Worm (Caenorhabditis elegans) whole organism, early embryonic: ENCODE data around the gene dod-21.

Experiments used
- B0310.2 ChIP-seq: sonication (generic microtip); optimal IDR thresholded peaks from 2 replicates; lab custom pipeline; 2016; ENCODE audit warnings: mild to moderate bottlenecking, missing genetic modification characterization, missing compliant biosample characterization
- F13C5.2 ChIP-seq: sonication (generic microtip); optimal IDR thresholded peaks from 2 replicates; lab custom pipeline; 2017; ENCODE audit warnings: mild to moderate bottlenecking, missing genetic modification characterization, inconsistent platforms, missing compliant biosample characterization
- aly-1 ChIP-seq: sonication (generic microtip); optimal IDR thresholded peaks from 2 replicates; lab custom pipeline; 2016; ENCODE audit warnings: missing genetic modification characterization, missing compliant biosample characterization
- ama-1 ChIP-seq: fragments of 150-350 bp; optimal IDR thresholded peaks from 2 replicates; lab custom pipeline; 2014
- ceh-13 ChIP-seq: fragments of 200-800 bp; sonication (Bioruptor generic); optimal IDR thresholded peaks from 2 replicates; lab custom pipeline; 2018; ENCODE audit warnings: mild to moderate bottlenecking, missing genetic modification characterization, missing compliant biosample characterization
- ceh-36 ChIP-seq: sonication (generic microtip); optimal IDR thresholded peaks from 2 replicates; lab custom pipeline; 2016; ENCODE audit warnings: missing genetic modification characterization, inconsistent platforms, missing compliant biosample characterization
- ets-7 ChIP-seq: sonication (generic microtip); optimal IDR thresholded peaks from 2 replicates; lab custom pipeline; 2016; ENCODE audit warnings: missing genotype, missing genetic modification characterization, missing compliant biosample characterization
- flt-1 ChIP-seq: fragments of 200-800 bp; sonication (Bioruptor generic); IDR thresholded peaks from 2 replicates; pipeline ENCODE4 v1.3.6; 2022; ENCODE audit warnings: missing genetic modification characterization, missing compliant biosample characterization
- hmbx-1 ChIP-seq: sonication (generic microtip); optimal IDR thresholded peaks from 2 replicates; lab custom pipeline; 2016; ENCODE audit warnings: mild to moderate bottlenecking, missing genetic modification characterization, missing compliant biosample characterization
- hmg-4 ChIP-seq: fragments of 200-800 bp; sonication (Bioruptor generic); optimal IDR thresholded peaks from 2 replicates; lab custom pipeline; 2018; ENCODE audit warnings: mild to moderate bottlenecking, missing genetic modification characterization, missing compliant biosample characterization
- hnd-1 ChIP-seq: sonication (generic microtip); optimal IDR thresholded peaks from 2 replicates; lab custom pipeline; 2016; ENCODE audit warnings: missing genetic modification characterization, missing compliant biosample characterization
- pes-1 ChIP-seq: fragments of 200-800 bp; sonication (Bioruptor generic); IDR thresholded peaks from 2 replicates; pipeline ENCODE4 v1.3.6; 2022; ENCODE audit warnings: missing genetic modification reagents, missing genetic modification characterization, missing compliant biosample characterization
- scrt-1 ChIP-seq: fragments of 200-800 bp; sonication (Bioruptor generic); IDR thresholded peaks from 2 replicates; pipeline ENCODE4 v1.3.6; 2022; ENCODE audit warnings: missing genetic modification characterization, missing compliant biosample characterization
- sea-1 ChIP-seq: fragments of 200-800 bp; sonication (Bioruptor generic); conservative IDR thresholded peaks from 2 replicates; pipeline ENCODE4 v1.3.6; 2022; ENCODE audit warnings: missing genetic modification characterization, missing compliant biosample characterization
- tbx-11 ChIP-seq: fragments of 200-800 bp; sonication (Bioruptor generic); IDR thresholded peaks from 2 replicates; pipeline ENCODE4 v1.3.6; 2022; ENCODE audit warnings: missing genetic modification characterization, missing compliant biosample characterization
- tbx-37 ChIP-seq: fragments of 200-800 bp; sonication (Bioruptor generic); conservative IDR thresholded peaks from 2 replicates; pipeline ENCODE4 v1.3.6; 2022; ENCODE audit warnings: missing genetic modification reagents, missing genetic modification characterization, missing compliant biosample characterization
- tra-4 ChIP-seq: sonication (generic microtip); optimal IDR thresholded peaks from 2 replicates; lab custom pipeline; 2017; ENCODE audit warnings: missing genetic modification characterization, missing compliant biosample characterization

The dod-21 gene

DNA sequence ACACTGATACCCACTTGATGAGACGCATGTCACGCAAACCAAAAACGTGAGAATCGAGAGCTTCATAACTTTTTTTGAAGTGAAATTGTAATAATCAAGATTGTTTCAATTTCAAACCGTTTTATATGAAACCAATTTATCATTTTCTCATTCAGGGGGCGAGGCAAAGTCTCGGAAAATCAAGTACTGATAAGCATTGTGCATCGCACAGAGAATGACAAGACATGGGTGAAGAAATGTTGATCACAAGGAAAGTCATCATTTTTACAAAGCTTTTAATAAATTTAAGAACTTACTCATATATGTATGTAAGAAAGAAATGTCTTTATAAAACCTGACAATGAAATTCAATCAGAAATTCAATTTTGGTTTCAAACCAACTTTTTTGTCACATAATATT lies 30.0 kb upstream of the dod-21 start, which contains the start of gene K08D8.3:
K08D8.3 (minus strand) TSS at position 131 of the 400 bp plus-strand sequence.
- no peak for TF ChIP-seq ets-7 (tag; lab: Kevin White, UChicago)
- TF ChIP-seq pes-1 (GFP tag; lab: Robert Waterston, UW): no peak
- TF ChIP-seq flt-1: no peak
- no peak for TF ChIP-seq F13C5.2
- TF ChIP-seq aly-1: no peak
- no peak for TF ChIP-seq ceh-36 (tag; lab: Kevin White, UChicago)
- TF ChIP-seq ama-1 (lab: Kevin White, UChicago): no peak
- TF ChIP-seq tbx-11: no peak
- no peak for TF ChIP-seq scrt-1 (GFP tag; lab: Robert Waterston, UW)
- TF ChIP-seq tra-4: no peak
- no peak for TF ChIP-seq sea-1
- TF ChIP-seq hmbx-1: no peak
- no peak for TF ChIP-seq tbx-37 (GFP tag; lab: Robert Waterston, UW)
- no peak for TF ChIP-seq B0310.2 (tag; lab: Kevin White, UChicago)
- no peak for TF ChIP-seq hmg-4 (GFP tag; lab: Kevin White, UChicago)

DNA sequence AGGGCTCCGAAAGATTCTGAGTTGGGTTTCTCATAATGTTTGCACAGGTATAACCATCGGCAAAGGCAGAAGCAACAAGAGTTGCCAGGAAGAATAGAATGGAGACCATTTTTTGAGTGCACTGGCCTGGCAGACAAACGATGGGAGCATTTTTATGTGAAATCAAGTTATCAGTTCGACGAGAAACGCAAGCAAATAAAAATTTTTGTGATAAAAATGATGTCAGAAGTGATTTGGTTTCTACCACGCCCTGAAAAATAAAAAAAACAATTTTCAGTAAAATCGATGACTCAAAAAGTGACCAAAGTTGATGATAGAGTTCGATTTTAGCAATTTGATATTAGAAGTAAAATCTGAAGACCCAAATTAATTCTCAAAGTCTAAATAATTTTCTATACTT lies 26.7 kb upstream of the dod-21 start, which contains the start of gene K08D8.4:
K08D8.4 (minus strand) TSS at position 128 of the 400 bp plus-strand sequence.
- TF ChIP-seq tbx-37 (GFP tag; lab: Robert Waterston, UW) (no peak), ama-1 (lab: Kevin White, UChicago) (no peak)

DNA sequence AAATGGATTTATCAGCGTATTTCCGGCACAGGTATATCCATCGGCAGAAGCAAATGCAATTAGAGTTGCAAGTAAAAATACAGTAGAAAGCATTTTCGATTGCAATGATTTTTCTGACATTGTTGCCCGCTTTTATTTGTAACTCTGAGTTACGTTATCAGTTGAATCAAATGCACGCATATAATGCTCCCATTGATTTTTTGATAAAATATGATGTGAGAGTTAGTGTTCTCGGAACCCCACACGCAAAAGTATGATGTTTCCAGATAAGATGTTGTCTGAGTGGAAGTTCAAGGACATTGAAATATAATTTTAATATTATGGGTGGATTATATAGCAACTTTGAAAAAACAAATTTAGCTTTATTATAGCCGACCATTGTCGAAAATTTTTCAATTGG lies 24.5 kb upstream of the dod-21 start, which contains the start of gene K08D8.5:
K08D8.5 (minus strand) TSS at position 140 of the 400 bp plus-strand sequence.
- no peak for TF ChIP-seq pes-1 (GFP tag; lab: Robert Waterston, UW)
- TF ChIP-seq tbx-37 (GFP tag; lab: Robert Waterston, UW): no peak
- TF ChIP-seq ceh-13 (GFP tag; lab: Kevin White, UChicago): no peak
- TF ChIP-seq hmbx-1: no peak
- no peak for TF ChIP-seq F13C5.2
- TF ChIP-seq tra-4: no peak
- no peak for TF ChIP-seq ama-1 (lab: Kevin White, UChicago)
- TF ChIP-seq hmg-4 (GFP tag; lab: Kevin White, UChicago): no peak
- TF ChIP-seq hnd-1 (tag; lab: Kevin White, UChicago): no peak
- no peak for TF ChIP-seq ceh-36 (tag; lab: Kevin White, UChicago)
- no peak for TF ChIP-seq flt-1
- no peak for TF ChIP-seq tbx-11
- TF ChIP-seq aly-1: no peak
- no peak for TF ChIP-seq scrt-1 (GFP tag; lab: Robert Waterston, UW)
- no peak for TF ChIP-seq sea-1
- no peak for TF ChIP-seq ets-7 (tag; lab: Kevin White, UChicago)
- no peak for TF ChIP-seq B0310.2 (tag; lab: Kevin White, UChicago)

DNA sequence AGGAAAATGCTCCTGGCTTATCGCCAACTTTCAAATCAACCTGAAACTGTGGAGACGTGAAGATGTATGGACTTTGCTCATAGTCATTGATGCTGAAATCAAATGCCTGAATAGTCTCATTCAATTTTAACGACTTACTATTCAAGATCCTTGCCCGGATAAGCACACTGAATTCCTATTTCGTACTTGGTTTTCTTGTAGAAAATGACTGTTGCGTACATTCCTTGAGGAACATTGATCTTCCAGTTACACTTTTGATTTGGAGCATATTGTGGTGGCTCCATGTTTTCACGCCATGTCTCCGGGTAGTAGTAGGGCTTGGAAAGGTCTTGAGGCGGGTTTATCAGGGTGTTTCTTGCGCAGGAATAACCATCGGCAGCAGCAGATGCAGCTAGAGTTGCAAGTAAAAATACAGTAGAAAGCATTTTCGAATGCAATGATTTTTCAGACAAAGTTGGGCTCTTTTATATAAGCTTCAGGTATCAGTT lies 22.0 kb upstream of the dod-21 start, which contains the start of gene irg-6:
irg-6 (minus strand) TSS at position 438 of the 488 bp plus-strand sequence.
- TF ChIP-seq tra-4: no peak
- TF ChIP-seq flt-1: no peak
- no peak for TF ChIP-seq hnd-1 (tag; lab: Kevin White, UChicago)
- no peak for TF ChIP-seq B0310.2 (tag; lab: Kevin White, UChicago)
- no peak for TF ChIP-seq ama-1 (lab: Kevin White, UChicago)
- no peak for TF ChIP-seq F13C5.2
- TF ChIP-seq ceh-36 (tag; lab: Kevin White, UChicago): no peak
- TF ChIP-seq tbx-11: no peak
- no peak for TF ChIP-seq pes-1 (GFP tag; lab: Robert Waterston, UW)

DNA sequence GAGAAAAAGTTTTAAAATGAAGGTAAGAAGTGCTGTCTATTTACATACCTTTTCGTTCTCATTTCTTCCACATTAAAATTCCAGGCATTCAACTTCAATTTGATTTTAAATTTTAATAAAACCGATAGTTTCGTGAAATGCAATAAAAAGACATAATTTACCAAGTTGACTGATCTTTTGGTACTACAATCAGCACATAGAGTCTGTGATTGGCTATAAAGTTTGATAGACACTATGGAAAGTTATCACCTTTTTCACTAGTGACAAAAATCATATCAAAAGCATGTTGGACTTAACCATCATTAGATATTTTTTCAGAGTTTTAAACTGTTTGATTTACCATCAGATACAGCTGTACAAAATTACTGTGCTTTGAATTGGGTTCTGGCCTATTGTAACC lies 21.1 kb upstream of the dod-21 start, which contains the start of gene srz-15:
srz-15 (plus strand) TSS at position 301 of the 400 bp plus-strand sequence.
- TF ChIP-seq tbx-11 (no peak), hnd-1 (tag; lab: Kevin White, UChicago) (no peak)

DNA sequence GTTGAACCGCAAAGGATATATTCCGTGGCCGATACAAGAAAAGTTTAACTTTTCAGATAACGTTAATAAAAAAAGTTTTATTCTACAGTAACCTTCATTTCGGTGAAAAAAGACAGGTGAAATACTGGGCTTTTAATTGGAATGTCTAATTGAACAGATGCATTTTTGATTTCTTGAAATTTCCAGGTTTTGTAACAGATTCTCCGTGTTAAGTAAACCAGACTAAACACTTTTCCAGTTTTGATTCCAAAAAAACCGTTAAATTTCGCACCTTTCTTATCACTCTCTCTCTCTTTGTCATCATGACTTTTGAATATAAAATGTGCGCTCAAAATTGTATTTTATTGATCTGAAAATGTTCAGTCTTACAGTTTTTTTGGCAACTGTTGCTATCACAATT lies 18.3 kb upstream of the dod-21 start, which contains the start of gene C32H11.3:
C32H11.3 (plus strand) TSS at position 301 of the 400 bp plus-strand sequence.
- TF ChIP-seq flt-1 (no peak), hmbx-1 (no peak)

DNA sequence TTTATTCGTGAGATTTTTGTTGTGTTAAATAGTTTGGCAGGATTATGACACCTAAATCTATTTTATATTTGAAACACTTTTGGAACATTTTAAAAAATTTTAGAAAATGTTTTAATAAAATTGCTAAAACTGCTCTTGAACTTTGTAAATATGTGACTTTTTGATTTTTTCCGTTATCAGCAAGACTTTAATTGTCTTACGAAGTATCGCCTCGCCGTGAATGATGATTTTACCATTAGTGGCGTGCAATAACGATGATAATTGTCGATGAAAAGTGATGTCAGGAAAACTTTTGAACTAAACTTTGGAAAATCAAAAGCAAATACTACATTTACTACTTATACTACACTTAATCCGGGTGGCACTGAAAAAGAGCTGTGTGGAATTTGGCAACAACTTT lies 16.0 kb upstream of the dod-21 start:
- no peak for TF ChIP-seq F13C5.2
- no peak for TF ChIP-seq ama-1 (lab: Kevin White, UChicago)
- no peak for TF ChIP-seq tbx-11
- no peak for TF ChIP-seq pes-1 (GFP tag; lab: Robert Waterston, UW)
- TF ChIP-seq aly-1: no peak
- TF ChIP-seq ceh-36 (tag; lab: Kevin White, UChicago): no peak
- no peak for TF ChIP-seq B0310.2 (tag; lab: Kevin White, UChicago)
- no peak for TF ChIP-seq hmbx-1
- no peak for TF ChIP-seq flt-1
- no peak for TF ChIP-seq ceh-13 (GFP tag; lab: Kevin White, UChicago)
- no peak for TF ChIP-seq ets-7 (tag; lab: Kevin White, UChicago)
- no peak for TF ChIP-seq sea-1
- TF ChIP-seq hnd-1 (tag; lab: Kevin White, UChicago): no peak

DNA sequence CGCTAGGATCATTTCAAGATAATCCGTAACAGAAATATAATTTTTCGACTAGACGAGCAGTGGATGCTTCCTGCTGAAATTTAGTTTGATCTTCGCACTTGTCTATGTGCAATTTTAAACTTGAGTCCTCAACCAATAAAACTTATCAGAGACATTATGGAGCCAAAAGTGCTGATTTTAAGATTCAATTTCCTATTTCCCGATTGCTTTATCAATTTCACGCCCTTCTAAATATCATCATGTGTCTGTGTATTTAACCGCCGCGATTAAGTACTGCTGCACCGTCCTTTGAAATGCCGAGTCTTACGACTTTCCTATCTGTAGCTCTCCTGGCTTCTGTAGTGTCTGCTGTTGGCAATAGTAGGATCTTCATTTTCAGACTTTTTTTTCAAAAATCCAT lies 15.5 kb upstream of the dod-21 start, which contains the start of gene C32H11.4:
C32H11.4 (plus strand) TSS at position 238 of the 400 bp plus-strand sequence.
- TF ChIP-seq ceh-36 (tag; lab: Kevin White, UChicago) (no peak), hnd-1 (tag; lab: Kevin White, UChicago) (no peak), flt-1 (no peak)

DNA sequence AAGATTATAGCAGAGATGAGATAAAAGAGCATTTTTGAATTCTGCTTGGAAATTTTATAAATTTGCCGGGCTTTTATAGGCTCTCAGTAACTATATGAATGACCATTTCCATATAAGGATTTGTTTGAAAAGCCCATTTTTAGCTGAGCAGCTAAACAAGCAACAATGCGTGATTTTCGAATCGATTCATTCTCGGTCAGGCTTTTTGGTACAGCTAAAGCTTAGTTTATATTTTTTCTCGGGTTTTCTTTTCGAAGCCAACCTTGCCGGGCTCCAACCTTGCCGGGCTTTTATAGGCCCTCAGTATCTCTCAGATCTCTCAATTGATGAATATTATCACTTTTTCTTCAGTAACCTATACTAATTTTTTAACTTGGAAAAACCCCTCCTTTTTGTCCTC lies 12.2 kb upstream of the dod-21 start, which contains the start of gene srlf-4:
srlf-4 (minus strand) TSS at position 101 of the 400 bp plus-strand sequence.
- TF ChIP-seq pes-1 (GFP tag; lab: Robert Waterston, UW) (no peak), hnd-1 (tag; lab: Kevin White, UChicago) (no peak), hmbx-1 (no peak), ceh-36 (tag; lab: Kevin White, UChicago) (no peak), B0310.2 (tag; lab: Kevin White, UChicago) (no peak), aly-1 (no peak), ets-7 (tag; lab: Kevin White, UChicago) (no peak), tbx-37 (GFP tag; lab: Robert Waterston, UW) (no peak), F13C5.2 (no peak)
